Fruit fly (Drosophila melanogaster) whole organism, pupa: ENCODE data around the gene CG5139.

Experiments
- CG10348 ChIP-seq: fragments of 200-800 bp; sonication (Bioruptor generic); IDR thresholded peaks from 2 replicates; pipeline ENCODE4 v1.3.6; 2022; ENCODE audit warnings: missing biosample characterization, missing genetic modification characterization
- CG12605 ChIP-seq: fragments of 200-800 bp; sonication (Bioruptor generic); IDR thresholded peaks from 2 replicates; pipeline ENCODE4 v1.3.6; 2022; ENCODE audit warnings: missing biosample characterization, missing genetic modification characterization
- CG13204 ChIP-seq: fragments of 200-800 bp; sonication (Bioruptor generic); optimal IDR thresholded peaks from 2 replicates; lab custom pipeline; 2018; ENCODE audit warnings: missing biosample characterization, mild to moderate bottlenecking, missing genetic modification characterization, moderate library complexity
- CG14655 ChIP-seq: fragments of 200-800 bp; sonication (Bioruptor generic); optimal IDR thresholded peaks from 3 replicates; lab custom pipeline; 2017; ENCODE audit warnings: mild to moderate bottlenecking, missing biosample characterization, missing genetic modification reagents, missing genetic modification characterization
- CG15710 ChIP-seq: fragments of 200-800 bp; sonication (Bioruptor generic); optimal IDR thresholded peaks from 2 replicates; lab custom pipeline; 2018; ENCODE audit warnings: missing biosample characterization, mild to moderate bottlenecking, missing genetic modification characterization, moderate library complexity
- CG17806 ChIP-seq: fragments of 200-800 bp; sonication (Bioruptor generic); optimal IDR thresholded peaks from 2 replicates; lab custom pipeline; 2018; ENCODE audit warnings: missing biosample characterization, mild to moderate bottlenecking, missing genetic modification characterization, moderate library complexity
- CG32121 ChIP-seq: fragments of 200-800 bp; sonication (Bioruptor generic); IDR thresholded peaks from 2 replicates; pipeline ENCODE4 v1.3.6; 2022; ENCODE audit warnings: missing biosample characterization, missing genetic modification characterization
- CG34367 ChIP-seq: fragments of 200-800 bp; sonication (Bioruptor generic); optimal IDR thresholded peaks from 2 replicates; lab custom pipeline; 2018; ENCODE audit warnings: missing biosample characterization, mild to moderate bottlenecking, missing genetic modification characterization
- CG4496 ChIP-seq: fragments of 200-800 bp; sonication (Bioruptor generic); IDR thresholded peaks from 3 replicates; pipeline ENCODE4 v1.3.6; 2022; ENCODE audit warnings: missing biosample characterization, missing genetic modification characterization
- CG8159 ChIP-seq: fragments of 200-800 bp; sonication (Bioruptor generic); optimal IDR thresholded peaks from 3 replicates; lab custom pipeline; 2018; ENCODE audit warnings: missing biosample characterization, mild to moderate bottlenecking, missing genetic modification characterization, moderate library complexity
- CG8301 ChIP-seq: fragments of 200-800 bp; sonication (Bioruptor generic); optimal IDR thresholded peaks from 2 replicates; lab custom pipeline; 2018; ENCODE audit warnings: missing biosample characterization, mild to moderate bottlenecking, missing genetic modification characterization
- CG9948 ChIP-seq: fragments of 200-800 bp; sonication (Bioruptor generic); optimal IDR thresholded peaks from 2 replicates; lab custom pipeline; 2018; ENCODE audit warnings: missing biosample characterization, mild to moderate bottlenecking, missing genetic modification characterization, moderate library complexity
- D1 ChIP-seq: fragments of 200-800 bp; sonication (Bioruptor generic); optimal IDR thresholded peaks from 2 replicates; lab custom pipeline; 2018; ENCODE audit warnings: missing biosample characterization, mild to moderate bottlenecking, missing genetic modification characterization, moderate library complexity
- EcR ChIP-seq: fragments of 200-800 bp; sonication (Bioruptor generic); optimal IDR thresholded peaks from 3 replicates; lab custom pipeline; 2019; ENCODE audit warnings: missing biosample characterization, missing genetic modification characterization, mild to moderate bottlenecking, moderate library complexity, missing genetic modification reagents
- Ets98B ChIP-seq: fragments of 200-800 bp; sonication (Bioruptor generic); IDR thresholded peaks from 2 replicates; pipeline ENCODE4 v1.3.6; 2022; ENCODE audit warnings: missing biosample characterization, missing genetic modification characterization
- Pif1A ChIP-seq: fragments of 200-800 bp; sonication (Bioruptor generic); optimal IDR thresholded peaks from 3 replicates; lab custom pipeline; 2016; ENCODE audit warnings: missing biosample characterization, missing genetic modification characterization
- Pif1B ChIP-seq: fragments of 200-800 bp; sonication (Bioruptor generic); optimal IDR thresholded peaks from 3 replicates; lab custom pipeline; 2016; ENCODE audit warnings: missing biosample characterization, missing genetic modification characterization
- Snoo ChIP-seq: fragments of 200-800 bp; sonication (Bioruptor generic); optimal IDR thresholded peaks from 3 replicates; lab custom pipeline; 2017; ENCODE audit warnings: missing biosample characterization, mild to moderate bottlenecking, missing genetic modification characterization, inconsistent platforms
- fd96Ca ChIP-seq: fragments of 200-800 bp; sonication (Bioruptor generic); IDR thresholded peaks from 3 replicates; pipeline ENCODE4 v1.3.6; 2022; ENCODE audit warnings: missing biosample characterization, missing genetic modification characterization
- gl ChIP-seq: fragments of 200-800 bp; sonication (Bioruptor generic); optimal IDR thresholded peaks from 2 replicates; lab custom pipeline; 2018; ENCODE audit warnings: missing biosample characterization, mild to moderate bottlenecking, missing genetic modification characterization
- rn ChIP-seq: fragments of 200-800 bp; sonication (Bioruptor generic); IDR thresholded peaks from 2 replicates; pipeline ENCODE4 v1.3.6; 2022; ENCODE audit warnings: missing biosample characterization, missing genetic modification characterization

Gene CG5139

DNA sequence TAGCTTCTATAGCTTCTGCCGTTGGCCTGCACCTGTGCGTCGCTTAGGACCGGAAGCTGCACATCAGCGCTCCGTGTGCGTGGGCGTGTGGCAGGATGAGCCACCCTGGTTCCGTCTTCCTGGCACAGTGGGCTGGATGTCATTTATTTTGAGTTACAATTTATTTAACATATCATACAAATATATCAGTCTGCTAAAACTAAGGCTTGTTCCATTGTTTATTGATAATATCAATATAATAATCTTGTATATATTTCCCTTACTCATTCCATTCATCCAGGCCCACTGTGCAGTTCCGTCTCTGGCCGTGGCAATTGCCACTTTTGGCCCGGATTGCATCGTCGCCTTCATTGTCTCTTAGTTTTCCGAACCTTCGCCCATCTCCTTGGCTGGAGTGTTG lies 15.4 kb upstream of the CG5139 start:
- TF ChIP-seq CG8159 (tag; lab: Kevin White, UChicago), result peak; percentile 14
- TF ChIP-seq Pif1A (GFP tag; lab: Kevin White, UChicago), result no peak
- TF ChIP-seq D1 (tag; lab: Kevin White, UChicago), result no peak
- no peak for TF ChIP-seq gl (tag; lab: Kevin White, UChicago)
- TF ChIP-seq EcR, result no peak
- TF ChIP-seq, all 21 proteins: peak for 1

dm6 chr2L:1213587-1213986 lies 14.5 kb upstream of the CG5139 start:
- TF ChIP-seq CG12605, result no peak
- no peak for TF ChIP-seq D1 (tag; lab: Kevin White, UChicago)
- no peak for TF ChIP-seq fd96Ca (GFP tag; lab: Robert Waterston, UW)
- TF ChIP-seq Ets98B (GFP tag; lab: Robert Waterston, UW), result no peak
- no peak for TF ChIP-seq EcR
- no peak for TF ChIP-seq gl (tag; lab: Kevin White, UChicago)
- TF ChIP-seq CG17806 (tag; lab: Kevin White, UChicago), result no peak
- no peak for TF ChIP-seq CG32121 (GFP tag; lab: Robert Waterston, UW)
- TF ChIP-seq CG15710 (tag; lab: Kevin White, UChicago), result no peak
- TF ChIP-seq CG8159 (tag; lab: Kevin White, UChicago), result no peak
- no peak for TF ChIP-seq rn
- TF ChIP-seq, all 21 proteins: peak for 0

- TF ChIP-seq EcR, result no peak
- TF ChIP-seq Pif1B (GFP tag; lab: Kevin White, UChicago), result no peak
- no peak for TF ChIP-seq D1 (tag; lab: Kevin White, UChicago)
- no peak for TF ChIP-seq Pif1A (GFP tag; lab: Kevin White, UChicago)
- TF ChIP-seq CG10348 (GFP tag; lab: Robert Waterston, UW), result no peak
- no peak for TF ChIP-seq fd96Ca (GFP tag; lab: Robert Waterston, UW)
- TF ChIP-seq CG12605, result no peak
Observed at dm6 chr2L:1211528-1211927, 12.5 kb upstream of the CG5139 start.

DNA sequence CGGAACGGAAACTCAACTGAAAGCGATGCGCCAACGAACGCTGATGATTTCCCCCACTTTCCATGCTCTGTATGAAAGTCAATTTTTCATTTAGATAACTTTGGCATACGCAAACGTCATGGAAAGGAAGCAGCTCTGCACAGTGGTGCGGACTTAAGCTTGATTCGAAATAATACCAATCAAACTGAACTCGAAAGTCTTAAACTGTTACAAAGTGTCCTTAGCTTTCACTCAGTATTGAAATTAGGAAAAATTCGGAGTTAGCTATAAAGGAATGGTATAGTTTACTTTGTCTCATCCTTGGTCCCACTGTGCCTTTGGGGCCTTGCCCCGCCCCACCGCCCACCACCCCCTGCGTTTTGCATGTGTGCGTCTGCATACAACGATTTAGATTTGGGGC lies 8.4 kb upstream of the CG5139 start:
- no peak for TF ChIP-seq CG32121 (GFP tag; lab: Robert Waterston, UW)
- TF ChIP-seq CG14655 (GFP tag; lab: Kevin White, UChicago), result no peak
- TF ChIP-seq Ets98B (GFP tag; lab: Robert Waterston, UW), result 0 out of 2 replicates have a peak, but pooled peaks have one; percentile 19
- TF ChIP-seq CG8301, result no peak
- no peak for TF ChIP-seq CG34367
- TF ChIP-seq Snoo (tag; lab: Kevin White, UChicago), result no peak
- TF ChIP-seq CG10348 (GFP tag; lab: Robert Waterston, UW), result 0 out of 2 replicates have a peak, but pooled peaks have one; percentile 22
- no peak for TF ChIP-seq CG8159 (tag; lab: Kevin White, UChicago)
- TF ChIP-seq CG15710 (tag; lab: Kevin White, UChicago), result no peak
- no peak for TF ChIP-seq CG12605
- TF ChIP-seq D1 (tag; lab: Kevin White, UChicago), result no peak
- peak; percentile 35; the same call in 1 of the 3 replicates for TF ChIP-seq CG4496
- TF ChIP-seq CG13204 (GFP tag; lab: Kevin White, UChicago), result no peak
- no peak for TF ChIP-seq gl (tag; lab: Kevin White, UChicago)
- TF ChIP-seq CG17806 (tag; lab: Kevin White, UChicago), result no peak
- 0 out of 3 replicates have a peak, but pooled peaks have one; percentile 29 for TF ChIP-seq fd96Ca (GFP tag; lab: Robert Waterston, UW)
- no peak for TF ChIP-seq Pif1B (GFP tag; lab: Kevin White, UChicago)
- no peak for TF ChIP-seq EcR
- TF ChIP-seq CG9948 (tag; lab: Kevin White, UChicago), result no peak
- no peak for TF ChIP-seq rn
- no peak for TF ChIP-seq Pif1A (GFP tag; lab: Kevin White, UChicago)

- TF ChIP-seq CG4496, result no peak
- no peak for TF ChIP-seq CG15710 (tag; lab: Kevin White, UChicago)
- TF ChIP-seq, all 21 proteins: peak for 0
Observed at dm6 chr2L:1203915-1204314, 4.8 kb upstream of the CG5139 start, which contains the start of gene CG14342. TSS of gene CG14342 (plus strand) at chr2L:1204215.

DNA sequence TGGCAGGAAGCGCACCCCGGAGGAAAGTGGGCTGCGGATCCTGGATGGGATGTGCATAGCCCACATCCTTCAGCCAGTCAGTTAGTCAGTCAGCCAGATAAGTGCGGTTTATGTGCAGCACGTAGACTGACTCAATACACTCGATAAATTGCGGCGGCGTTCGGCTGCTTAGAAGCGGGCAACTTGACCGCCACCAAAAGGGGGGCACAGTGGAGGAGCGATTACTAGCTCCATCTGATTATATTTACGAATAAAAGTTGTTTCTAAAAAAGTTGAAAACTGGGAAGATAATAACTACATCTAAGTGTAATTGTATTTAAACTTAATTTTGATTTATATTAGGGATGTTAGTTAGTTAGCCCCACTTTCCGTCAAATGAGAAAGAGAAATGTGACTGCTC lies 3.4 kb upstream of the CG5139 start:
- TF ChIP-seq CG14655 (GFP tag; lab: Kevin White, UChicago), result no peak
- TF ChIP-seq D1 (tag; lab: Kevin White, UChicago), result no peak
- TF ChIP-seq CG8301, result no peak
- no peak for TF ChIP-seq Pif1B (GFP tag; lab: Kevin White, UChicago)
- no peak for TF ChIP-seq fd96Ca (GFP tag; lab: Robert Waterston, UW)
- TF ChIP-seq, all 21 proteins: peak for 0

DNA sequence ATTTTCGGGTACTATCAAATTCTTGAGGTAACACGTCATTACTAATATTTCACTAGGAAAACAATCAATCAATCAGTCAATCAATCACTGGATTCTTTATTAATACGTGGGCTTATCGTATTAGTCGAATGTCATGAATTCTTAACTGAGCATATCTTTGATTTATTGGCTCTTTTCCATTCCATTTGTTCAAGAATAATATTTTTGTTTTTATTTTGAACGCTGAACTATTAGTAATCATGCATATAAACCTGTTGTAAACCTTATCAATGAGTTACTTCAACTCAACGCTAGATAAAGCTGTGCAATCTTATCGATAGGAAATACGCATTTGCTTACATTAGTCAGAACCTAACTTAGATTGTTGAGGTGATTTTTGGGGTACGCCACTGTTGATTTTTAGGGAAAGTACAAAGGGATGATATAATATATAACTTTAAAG lies 2.4 kb upstream of the CG5139 start:
- no peak for TF ChIP-seq rn
- no peak for TF ChIP-seq Ets98B (GFP tag; lab: Robert Waterston, UW)
- TF ChIP-seq D1 (tag; lab: Kevin White, UChicago), result no peak
- no peak for TF ChIP-seq Snoo (tag; lab: Kevin White, UChicago)
- TF ChIP-seq CG17806 (tag; lab: Kevin White, UChicago), result no peak
- no peak for TF ChIP-seq Pif1B (GFP tag; lab: Kevin White, UChicago)
- no peak for TF ChIP-seq CG14655 (GFP tag; lab: Kevin White, UChicago)
- no peak for TF ChIP-seq gl (tag; lab: Kevin White, UChicago)
- no peak for TF ChIP-seq CG8301
- no peak for TF ChIP-seq CG12605
- no peak for TF ChIP-seq EcR
